Fruit fly (Drosophila melanogaster) whole organism, wandering third instar larva: ENCODE results near the gene jim.
A peak's percentile ranks its signal among the peaks of the same experiment; 100 is the strongest.

Source experiments
- Abd-B ChIP-seq: fragments of >200 bp; optimal IDR thresholded peaks from 2 replicates; lab custom pipeline; 2017; ENCODE audit warnings: missing biosample characterization, missing genetic modification characterization
- CG32264 ChIP-seq: fragments of 200-800 bp; sonication (Bioruptor generic); optimal IDR thresholded peaks from 2 replicates; lab custom pipeline; 2016; ENCODE audit warnings: missing biosample characterization, missing genetic modification characterization
- CG9705 ChIP-seq: fragments of 200-800 bp; sonication (Bioruptor generic); optimal IDR thresholded peaks from 2 replicates; lab custom pipeline; 2018; ENCODE audit warnings: missing biosample characterization, mild to moderate bottlenecking, missing genetic modification characterization
- CrebA ChIP-seq: fragments of 200-800 bp; sonication (Bioruptor generic); optimal IDR thresholded peaks from 2 replicates; lab custom pipeline; 2016; ENCODE audit warnings: missing biosample characterization, mild to moderate bottlenecking, missing genetic modification characterization, borderline replicate concordance
- Dfd ChIP-seq: fragments of >200 bp; optimal IDR thresholded peaks from 2 replicates; lab custom pipeline; 2017; ENCODE audit warnings: missing biosample characterization, missing genetic modification characterization
- Dif ChIP-seq: fragments of 200-275, 200-300 bp; sonication (Bioruptor generic); optimal IDR thresholded peaks from 2 replicates; lab custom pipeline; 2018; ENCODE audit warnings: missing biosample characterization, missing genetic modification characterization; ENCODE audit not compliant: partially characterized antibody
- GATAd ChIP-seq: sonication (Bioruptor generic); optimal IDR thresholded peaks from 2 replicates; lab custom pipeline; 2016; ENCODE audit warnings: missing biosample characterization, missing genetic modification characterization
- HLH106 ChIP-seq: fragments of 200-800 bp; optimal IDR thresholded peaks from 3 replicates; lab custom pipeline; 2019; ENCODE audit warnings: missing biosample characterization, mild to moderate bottlenecking, missing genetic modification characterization, moderate library complexity
- Hnf4 ChIP-seq: fragments of 200-800 bp; sonication (Bioruptor generic); optimal IDR thresholded peaks from 2 replicates; lab custom pipeline; 2016; ENCODE audit warnings: missing biosample characterization, mild to moderate bottlenecking, missing genetic modification characterization
- Hr78 ChIP-seq: fragments of >200 bp; optimal IDR thresholded peaks from 2 replicates; lab custom pipeline; 2017; ENCODE audit warnings: missing biosample characterization, missing genetic modification characterization
- Hr83 ChIP-seq: fragments of 200-300 bp; sonication (Bioruptor generic); optimal IDR thresholded peaks from 2 replicates; lab custom pipeline; 2016; ENCODE audit warnings: missing biosample characterization, mild to moderate bottlenecking, missing genetic modification characterization, moderate library complexity; ENCODE audit not compliant: poor library complexity, severe bottlenecking
- Jra ChIP-seq: sonication (Bioruptor generic); optimal IDR thresholded peaks from 2 replicates; lab custom pipeline; 2016; ENCODE audit warnings: missing biosample characterization, missing genetic modification characterization
- Mio ChIP-seq: sonication (Bioruptor generic); optimal IDR thresholded peaks from 2 replicates; lab custom pipeline; 2016; ENCODE audit warnings: missing biosample characterization, missing genetic modification characterization
- Myc ChIP-seq: fragments of >200 bp; optimal IDR thresholded peaks from 2 replicates; lab custom pipeline; 2017
- N ChIP-seq: fragments of >200 bp; optimal IDR thresholded peaks from 2 replicates; lab custom pipeline; 2018; ENCODE audit warnings: missing biosample characterization, missing external identifiers, missing genetic modification characterization
- OdsH ChIP-seq: fragments of 200-800 bp; sonication (Bioruptor generic); optimal IDR thresholded peaks from 2 replicates; lab custom pipeline; 2016; ENCODE audit warnings: missing biosample characterization, mild to moderate bottlenecking, missing genetic modification characterization
- Rel ChIP-seq, 2 experiments: fragments of 200-800 bp; sonication (Bioruptor generic) in 1 of 2; optimal IDR thresholded peaks; 2 replicates in 1 of 2; 3 replicates in 1 of 2; lab custom pipeline; 2016 to 2019; ENCODE audit warnings: mild to moderate bottlenecking in 2 of 2, missing biosample characterization in 2 of 2, missing genetic modification characterization in 2 of 2, moderate library complexity in 1 of 2
- Sp1 ChIP-seq: fragments of 200-800 bp; sonication (Bioruptor generic); optimal IDR thresholded peaks from 3 replicates; lab custom pipeline; 2019; ENCODE audit warnings: missing biosample characterization, mild to moderate bottlenecking, missing genetic modification characterization, moderate library complexity
- Vsx2 ChIP-seq: fragments of 200-300, 225-300 bp; sonication (Bioruptor generic); optimal IDR thresholded peaks from 2 replicates; lab custom pipeline; 2018; ENCODE audit warnings: missing biosample characterization, missing genetic modification characterization; ENCODE audit not compliant: partially characterized antibody
- br ChIP-seq: fragments of 200-800 bp; sonication (Bioruptor generic); optimal IDR thresholded peaks from 2 replicates; lab custom pipeline; 2016; ENCODE audit warnings: missing biosample characterization, missing genetic modification characterization
- brk ChIP-seq: fragments of 200-800 bp; sonication (Bioruptor generic); optimal IDR thresholded peaks from 2 replicates; lab custom pipeline; 2016; ENCODE audit warnings: missing biosample characterization, mild to moderate bottlenecking, missing genetic modification characterization
- dl ChIP-seq, 2 experiments: fragments of 175-275, 200-275 bp in 1 of 2; fragments of 200-275 bp in 1 of 2; sonication (Bioruptor generic); optimal IDR thresholded peaks; lab custom pipeline; 2018; ENCODE audit warnings: mild to moderate bottlenecking in 2 of 2, missing biosample characterization in 2 of 2, missing genetic modification characterization in 2 of 2, moderate library complexity in 2 of 2; ENCODE audit not compliant: partially characterized antibody in 2 of 2, insufficient read depth in 1 of 2
- dmrt93B ChIP-seq: fragments of 200-800 bp; sonication (Bioruptor generic); optimal IDR thresholded peaks from 2 replicates; lab custom pipeline; 2018; ENCODE audit warnings: missing biosample characterization, mild to moderate bottlenecking, missing genetic modification characterization
- dsf ChIP-seq: sonication (Bioruptor generic); optimal IDR thresholded peaks from 2 replicates; lab custom pipeline; 2016; ENCODE audit warnings: missing biosample characterization, missing genetic modification characterization, borderline replicate concordance
- ey ChIP-seq: fragments of 200-800 bp; sonication (Bioruptor generic); optimal IDR thresholded peaks from 2 replicates; lab custom pipeline; 2016; ENCODE audit warnings: missing biosample characterization, missing genetic modification characterization
- foxo ChIP-seq, 2 experiments: fragments of 200-800 bp; sonication (Bioruptor generic); optimal IDR thresholded peaks; 2 replicates in 1 of 2; 3 replicates in 1 of 2; lab custom pipeline; 2016 to 2017; ENCODE audit warnings: missing biosample characterization in 2 of 2, missing genetic modification characterization in 2 of 2
- fru ChIP-seq: fragments of 200-800 bp; sonication (Bioruptor generic); optimal IDR thresholded peaks from 3 replicates; lab custom pipeline; 2016; ENCODE audit warnings: missing biosample characterization, mild to moderate bottlenecking, missing genetic modification characterization
- h ChIP-seq: fragments of 200-800 bp; sonication (Bioruptor generic); optimal IDR thresholded peaks from 3 replicates; lab custom pipeline; 2016; ENCODE audit warnings: missing biosample characterization, mild to moderate bottlenecking, missing genetic modification characterization
- jim ChIP-seq: fragments of 175-275, 200-325 bp; sonication (Bioruptor generic); optimal IDR thresholded peaks from 2 replicates; lab custom pipeline; 2016; ENCODE audit warnings: missing biosample characterization, mild to moderate bottlenecking, missing genetic modification characterization
- lola ChIP-seq: fragments of >200 bp; optimal IDR thresholded peaks from 2 replicates; lab custom pipeline; 2017; ENCODE audit warnings: missing biosample characterization, missing genetic modification characterization
- pan ChIP-seq: fragments of >200 bp; optimal IDR thresholded peaks from 2 replicates; lab custom pipeline; 2017
- psq ChIP-seq: fragments of 200-800 bp; sonication (Bioruptor generic); optimal IDR thresholded peaks from 3 replicates; lab custom pipeline; 2017; ENCODE audit warnings: missing biosample characterization, mild to moderate bottlenecking, missing genetic modification characterization, moderate library complexity
- rgr ChIP-seq: fragments of 200-800 bp; sonication (Bioruptor generic); optimal IDR thresholded peaks from 3 replicates; lab custom pipeline; 2016; ENCODE audit warnings: missing biosample characterization, mild to moderate bottlenecking, missing genetic modification characterization
- sage ChIP-seq: fragments of 200-800 bp; sonication (Bioruptor generic); optimal IDR thresholded peaks from 2 replicates; lab custom pipeline; 2016; ENCODE audit warnings: missing biosample characterization, mild to moderate bottlenecking, missing genetic modification characterization
- sv ChIP-seq: fragments of 200-800 bp; sonication (Bioruptor generic); optimal IDR thresholded peaks from 3 replicates; lab custom pipeline; 2016; ENCODE audit warnings: missing biosample characterization, missing genetic modification characterization
- tai ChIP-seq: sonication (Bioruptor generic); optimal IDR thresholded peaks from 2 replicates; lab custom pipeline; 2016; ENCODE audit warnings: missing biosample characterization, missing genetic modification characterization
- usp ChIP-seq: fragments of >200 bp; optimal IDR thresholded peaks from 2 replicates; lab custom pipeline; 2017; ENCODE audit warnings: missing biosample characterization, missing genetic modification characterization
- woc ChIP-seq: sonication (Bioruptor generic); optimal IDR thresholded peaks from 2 replicates; lab custom pipeline; 2016; ENCODE audit warnings: missing biosample characterization, mild to moderate bottlenecking, missing genetic modification characterization

Gene jim

DNA sequence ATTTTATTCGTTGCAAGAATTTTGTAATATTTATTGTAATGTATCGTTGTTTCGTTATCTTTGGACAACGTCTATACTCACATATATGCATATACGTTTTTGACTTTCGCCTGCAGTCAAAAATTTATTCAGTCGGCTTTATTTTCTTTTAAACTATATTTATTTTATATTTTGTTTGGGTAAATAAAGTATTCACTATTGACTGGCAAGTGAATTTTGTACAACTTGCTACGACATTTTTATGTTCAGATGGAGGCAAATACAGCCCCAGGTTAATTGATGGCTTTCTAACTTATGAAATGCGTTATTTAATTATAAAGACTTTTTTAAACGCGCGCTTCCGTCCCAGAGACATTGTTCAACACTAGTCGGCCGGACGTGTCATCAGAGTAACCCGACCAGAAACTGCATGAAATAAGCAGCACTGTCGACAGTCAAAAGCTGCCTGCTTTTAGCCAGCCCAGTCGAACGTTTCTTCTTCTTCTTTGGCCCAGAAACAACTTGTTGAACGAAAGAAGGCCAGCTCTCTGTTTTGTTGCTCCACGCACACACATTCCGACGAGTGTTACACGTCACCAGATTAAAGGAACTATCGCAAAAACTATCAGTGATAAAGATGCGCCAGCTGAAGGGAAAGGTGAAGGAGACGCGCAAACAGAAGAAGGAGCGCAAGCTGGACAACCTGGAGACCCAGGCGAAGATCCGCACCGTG, 28.5 kb upstream of the jim start, which contains the start of gene CG33169:
Gene CG33169, plus strand, starts transcription at position 498 of the 712 bp plus-strand sequence.
- TF ChIP-seq HLH106 (tag; lab: Kevin White, UChicago) (peak; percentile 79), psq (GFP tag; lab: Kevin White, UChicago) (peak; percentile 67), Vsx2 (GFP tag; lab: Kevin White, UChicago) (no peak), dmrt93B (peak; percentile 82), usp (GFP tag; lab: Kevin White, UChicago) (no peak), jim (peak; percentile 46), tai (GFP tag; lab: Kevin White, UChicago) (no peak), sv (peak; percentile 78), Hr83 (peak; percentile 82), ey (GFP tag; lab: Kevin White, UChicago) (peak; percentile 70), Mio (GFP tag; lab: Kevin White, UChicago) (no peak), dsf (GFP tag; lab: Kevin White, UChicago) (no peak), Rel (GFP tag; optimal IDR thresholded peaks at IDR 0.05; lab: Kevin White, UChicago) (no peak), Rel (tag; optimal IDR thresholded peaks at IDR 0.05; lab: Kevin White, UChicago) (peak; percentile 65), Jra (GFP tag; lab: Kevin White, UChicago) (peak; percentile 89), brk (no peak), GATAd (GFP tag; lab: Kevin White, UChicago) (no peak), Abd-B (GFP tag; lab: Kevin White, UChicago) (no peak), Hr78 (GFP tag; lab: Kevin White, UChicago) (no peak), woc (GFP tag; lab: Kevin White, UChicago) (no peak), dl (GFP tag; optimal IDR thresholded peaks at IDR 0.05; lab: Kevin White, UChicago; ENCODE audit: insufficient read depth in 1 of 2, partially characterized antibody in 2 of 2) (peak; percentile 89 to 93), sage (GFP tag; lab: Kevin White, UChicago) (no peak), fru (GFP tag; lab: Kevin White, UChicago) (peak; percentile 81), Hnf4 (GFP tag; lab: Kevin White, UChicago) (peak; percentile 82), Sp1 (peak; percentile 62), Dif (peak; percentile 100), Dfd (no peak), foxo (GFP tag; optimal IDR thresholded peaks at IDR 0.05; lab: Kevin White, UChicago) (peak in 1 of 2 experiments; percentile 81), lola (GFP tag; lab: Kevin White, UChicago) (no peak), N (GFP tag; lab: Kevin White, UChicago) (no peak), br (GFP tag; lab: Kevin White, UChicago) (peak; percentile 80), CG32264 (GFP tag; lab: Kevin White, UChicago) (no peak), rgr (GFP tag; lab: Kevin White, UChicago) (peak; percentile 79), OdsH (GFP tag; lab: Kevin White, UChicago) (peak; percentile 42), Myc (lab: Kevin White, UChicago) (no peak), CG9705 (GFP tag; lab: Kevin White, UChicago) (peak; percentile 84), h (GFP tag; lab: Kevin White, UChicago) (peak; percentile 81), pan (lab: Kevin White, UChicago) (no peak), CrebA (GFP tag; lab: Kevin White, UChicago) (peak; percentile 81)

DNA sequence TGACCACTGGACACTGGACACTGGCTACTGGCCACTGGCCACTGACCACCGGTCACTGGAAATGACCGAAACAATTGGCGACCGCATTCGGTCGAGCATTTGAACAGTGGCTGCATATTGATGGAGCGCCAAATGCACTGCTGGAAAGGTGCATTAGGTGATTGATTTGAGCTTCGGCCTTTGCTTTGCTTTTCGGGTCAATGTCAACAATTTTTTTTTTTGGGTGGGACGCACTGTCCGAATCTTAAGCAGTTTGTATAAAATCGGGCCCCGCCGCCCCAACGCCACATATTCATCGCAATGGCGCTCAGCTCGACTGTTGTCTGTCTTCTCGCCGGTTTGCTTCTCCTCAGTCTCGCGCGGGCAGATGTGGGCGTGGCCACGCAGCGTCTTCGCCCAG, 25.5 kb upstream of the jim start, which contains the start of gene CG13239:
Gene CG13239, plus strand, starts transcription at position 301 of the 400 bp plus-strand sequence.
- no peak for TF ChIP-seq tai (GFP tag; lab: Kevin White, UChicago)
- TF ChIP-seq Hnf4 (GFP tag; lab: Kevin White, UChicago), result no peak
- TF ChIP-seq Myc (lab: Kevin White, UChicago), result no peak
- no peak for TF ChIP-seq rgr (GFP tag; lab: Kevin White, UChicago)
- no peak for TF ChIP-seq usp (GFP tag; lab: Kevin White, UChicago)
- TF ChIP-seq pan (lab: Kevin White, UChicago), result no peak
- TF ChIP-seq Hr83, result no peak
- TF ChIP-seq OdsH (GFP tag; lab: Kevin White, UChicago), result no peak
- no peak for TF ChIP-seq GATAd (GFP tag; lab: Kevin White, UChicago)
- no peak for TF ChIP-seq Dif
- TF ChIP-seq dsf (GFP tag; lab: Kevin White, UChicago), result no peak
- TF ChIP-seq CrebA (GFP tag; lab: Kevin White, UChicago), result no peak
- TF ChIP-seq dl (GFP tag; optimal IDR thresholded peaks at IDR 0.05; lab: Kevin White, UChicago; ENCODE audit: insufficient read depth in 1 of 2, partially characterized antibody in 2 of 2), result no peak
- TF ChIP-seq Hr78 (GFP tag; lab: Kevin White, UChicago), result no peak
- TF ChIP-seq Vsx2 (GFP tag; lab: Kevin White, UChicago), result no peak
- no peak for TF ChIP-seq sage (GFP tag; lab: Kevin White, UChicago)
- TF ChIP-seq dmrt93B, result no peak
